Fruit fly (Drosophila melanogaster) S2 (cell line): ENCODE results near the gene Rox8.
A peak's percentile ranks its signal among the peaks of the same experiment; 100 is the strongest.

ENCODE experiments used
- CG8478 ChIP-seq: fragments of >200 bp; optimal IDR thresholded peaks from 2 replicates; lab custom pipeline; 2018
- CTCF ChIP-seq, 2 experiments: fragments of >200 bp; optimal IDR thresholded peaks; 2 replicates each; lab custom pipeline; 2018

The Rox8 gene

dm6 chr3R:24053506-24054102 lies 5.5 kb upstream of the Rox8 start:
- TF ChIP-seq CG8478 (lab: Kevin White, UChicago) (no peak), CTCF (optimal IDR thresholded peaks at IDR 0.05; lab: Kevin White, UChicago) (no peak)

dm6 chr3R:24051459-24052165 lies 3.5 kb upstream of the Rox8 start:
- no peak for TF ChIP-seq CG8478 (lab: Kevin White, UChicago)

- peak in 1 of 2 experiments; percentile 55 for TF ChIP-seq CTCF (optimal IDR thresholded peaks at IDR 0.05; lab: Kevin White, UChicago)
- TF ChIP-seq CG8478 (lab: Kevin White, UChicago): no peak
Observed at dm6 chr3R:24050690-24051440, 2.8 kb upstream of the Rox8 start, which contains the start of the genes Atg6 and Pisd. Gene Atg6, minus strand, starts transcription at chr3R:24050782. Gene Pisd, plus strand, starts transcription at chr3R:24050783.

- TF ChIP-seq CG8478 (lab: Kevin White, UChicago) (no peak), CTCF (optimal IDR thresholded peaks at IDR 0.05; lab: Kevin White, UChicago) (no peak)
Observed at dm6 chr3R:24047226-24047976, 664 bp downstream of the Rox8 start, which contains the start of gene CG5986. Gene CG5986, plus strand, starts transcription at chr3R:24047790.

dm6 chr3R:24046580-24047225 lies 1.4 kb downstream of the Rox8 start:
- TF ChIP-seq CG8478 (lab: Kevin White, UChicago) (no peak), CTCF (optimal IDR thresholded peaks at IDR 0.05; lab: Kevin White, UChicago) (no peak)

- TF ChIP-seq CTCF (optimal IDR thresholded peaks at IDR 0.05; lab: Kevin White, UChicago) (no peak), CG8478 (lab: Kevin White, UChicago) (no peak)
Observed at dm6 chr3R:24038736-24039556, 9.1 kb downstream of the Rox8 start, which contains the start of gene Miro. Gene Miro, minus strand, starts transcription at chr3R:24038847.

dm6 chr3R:24037538-24038265 lies 10.4 kb downstream of the Rox8 start, which contains the start of gene spas:
Gene spas, plus strand, starts transcription at chr3R:24038215.
- TF ChIP-seq CG8478 (lab: Kevin White, UChicago): no peak

- TF ChIP-seq CTCF (optimal IDR thresholded peaks at IDR 0.05; lab: Kevin White, UChicago) (peak in 1 of 2 experiments; percentile 7), CG8478 (lab: Kevin White, UChicago) (no peak)
Observed at dm6 chr3R:24031825-24032523, 16.1 kb downstream of the Rox8 start, which contains the start of the genes KrT95D and Mettl3. Gene KrT95D, minus strand, starts transcription at chr3R:24031827. Gene Mettl3, plus strand, starts transcription at chr3R:24032157.

dm6 chr3R:24031019-24031824 lies 16.8 kb downstream of the Rox8 start:
- TF ChIP-seq CG8478 (lab: Kevin White, UChicago): no peak
- TF ChIP-seq CTCF (optimal IDR thresholded peaks at IDR 0.05; lab: Kevin White, UChicago): peak in 1 of 2 experiments; percentile 40

- no peak for TF ChIP-seq CTCF (optimal IDR thresholded peaks at IDR 0.05; lab: Kevin White, UChicago)
- TF ChIP-seq CG8478 (lab: Kevin White, UChicago): no peak
Observed at dm6 chr3R:24027222-24027621, 20.8 kb downstream of the Rox8 start.

dm6 chr3R:24026503-24026902 lies 21.6 kb downstream of the Rox8 start:
- no peak for TF ChIP-seq CG8478 (lab: Kevin White, UChicago)
- no peak for TF ChIP-seq CTCF (optimal IDR thresholded peaks at IDR 0.05; lab: Kevin White, UChicago)
